Worm (Caenorhabditis elegans) whole organism, early embryonic: ENCODE measurements around the gene frpr-6.

Source experiments
- B0310.2 ChIP-seq: sonication (generic microtip); optimal IDR thresholded peaks from 2 replicates; lab custom pipeline; 2016; ENCODE audit warnings: mild to moderate bottlenecking, missing genetic modification characterization, missing compliant biosample characterization
- ama-1 ChIP-seq: fragments of 150-350 bp; optimal IDR thresholded peaks from 2 replicates; lab custom pipeline; 2014
- ceh-13 ChIP-seq: fragments of 200-800 bp; sonication (Bioruptor generic); optimal IDR thresholded peaks from 2 replicates; lab custom pipeline; 2018; ENCODE audit warnings: mild to moderate bottlenecking, missing genetic modification characterization, missing compliant biosample characterization
- ets-7 ChIP-seq: sonication (generic microtip); optimal IDR thresholded peaks from 2 replicates; lab custom pipeline; 2016; ENCODE audit warnings: missing genotype, missing genetic modification characterization, missing compliant biosample characterization
- flt-1 ChIP-seq: fragments of 200-800 bp; sonication (Bioruptor generic); IDR thresholded peaks from 2 replicates; pipeline ENCODE4 v1.3.6; 2022; ENCODE audit warnings: missing genetic modification characterization, missing compliant biosample characterization
- scrt-1 ChIP-seq: fragments of 200-800 bp; sonication (Bioruptor generic); IDR thresholded peaks from 2 replicates; pipeline ENCODE4 v1.3.6; 2022; ENCODE audit warnings: missing genetic modification characterization, missing compliant biosample characterization
- tbx-11 ChIP-seq: fragments of 200-800 bp; sonication (Bioruptor generic); IDR thresholded peaks from 2 replicates; pipeline ENCODE4 v1.3.6; 2022; ENCODE audit warnings: missing genetic modification characterization, missing compliant biosample characterization

DNA sequence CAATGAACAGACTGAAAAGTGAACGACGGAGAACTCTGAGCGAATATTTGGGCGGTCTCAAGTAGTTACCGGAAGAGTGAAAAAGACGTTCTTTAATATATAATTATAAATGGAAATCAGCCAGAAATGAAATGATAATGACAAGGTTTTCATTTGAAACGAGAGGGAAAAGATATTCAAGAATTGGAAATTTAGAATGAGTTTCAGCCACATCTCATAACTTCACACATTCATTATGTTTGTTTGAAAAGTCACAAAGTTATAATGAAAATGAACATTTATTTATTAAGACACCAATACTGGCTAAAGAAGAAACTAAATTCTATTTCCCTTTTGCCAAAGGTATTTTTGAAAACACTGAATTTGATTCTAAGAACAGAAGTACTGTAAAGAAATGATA is 49.9 kb downstream of the frpr-6 start, which contains the start of gene C25E10.7:
- TF ChIP-seq ama-1 = no peak
- no peak for TF ChIP-seq ceh-13 (GFP tag; lab: Kevin White, UChicago)
- TF ChIP-seq tbx-11 (GFP tag; lab: Robert Waterston, UW) = no peak
- TF ChIP-seq ets-7 (tag; lab: Kevin White, UChicago) = no peak
- no peak for TF ChIP-seq scrt-1
- no peak for TF ChIP-seq B0310.2 (tag; lab: Kevin White, UChicago)
- TF ChIP-seq flt-1 (GFP tag; lab: Robert Waterston, UW) = no peak
